Fruit fly (Drosophila melanogaster): ENCODE data around the gene CG1628.

dm6 chrX:10570142-10570756, 32.3 kb downstream of the CG1628 start:
- TF ChIP-seq CG8478 (optimal IDR thresholded peaks at IDR 0.05), result no peak
- TF ChIP-seq usp (GFP tag; optimal IDR thresholded peaks at IDR 0.05), result no peak
- no peak for TF ChIP-seq EcR (GFP tag; optimal IDR thresholded peaks at IDR 0.05)
- TF ChIP-seq Dll (optimal IDR thresholded peaks at IDR 0.05), result no peak
- no peak for TF ChIP-seq psq (optimal IDR thresholded peaks at IDR 0.05)

All from whole organism.